Fruit fly (Drosophila melanogaster): ENCODE data around the gene CG7627.
A peak's percentile ranks its signal among the peaks of the same experiment; 100 is the strongest.

CG7627 gene

dm6 chr2L:8327272-8327555, 35.1 kb downstream of the CG7627 start, which contains the start of gene CG14275:
TSS of gene CG14275 (plus strand) at chr2L:8327456.
- no peak for TF ChIP-seq CG17801 (GFP tag; optimal IDR thresholded peaks at IDR 0.05; ENCODE audit: partially characterized antibody)

DNA sequence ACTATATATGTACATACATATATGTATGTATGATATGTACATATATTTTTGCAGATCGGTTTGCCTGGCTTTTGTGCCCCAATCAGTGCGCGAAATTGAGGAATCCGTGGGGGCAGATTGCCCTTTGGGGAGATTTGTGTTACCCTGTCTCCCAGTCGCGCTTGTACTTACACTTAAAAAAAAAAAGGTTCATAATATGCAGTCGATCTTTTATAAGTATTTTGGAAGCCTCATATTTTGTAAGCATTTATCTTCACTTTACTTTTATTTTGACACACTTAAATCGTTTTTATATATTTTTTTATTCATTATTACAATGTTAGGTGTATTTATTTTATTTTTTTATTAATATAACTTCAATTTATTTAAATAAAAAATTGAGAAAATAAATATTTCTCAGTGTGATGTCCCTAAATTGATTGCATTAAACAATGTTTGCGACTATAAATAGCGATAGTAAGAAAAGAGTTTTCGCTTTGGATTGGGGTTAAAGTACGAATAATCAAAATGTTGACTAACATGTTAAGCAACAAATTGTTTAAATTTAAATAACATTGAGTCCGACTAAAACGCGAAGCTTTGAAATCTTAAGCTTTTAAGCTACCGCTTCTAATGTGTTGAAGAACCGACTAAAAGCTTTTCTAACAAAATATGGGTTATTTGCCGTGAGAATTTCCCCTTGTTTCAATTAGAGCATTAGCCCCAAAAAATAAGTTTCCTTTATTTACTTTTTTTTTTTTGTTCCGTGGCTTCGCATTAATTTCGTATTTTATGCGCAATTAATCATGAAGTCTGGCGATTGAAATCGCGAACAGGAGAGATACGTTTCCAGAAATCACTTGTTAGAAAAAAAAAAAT, 35.6 kb downstream of the CG7627 start:
- no peak for TF ChIP-seq CG17801 (GFP tag; optimal IDR thresholded peaks at IDR 0.05; ENCODE audit: partially characterized antibody)

- no peak for TF ChIP-seq CG17801 (GFP tag; optimal IDR thresholded peaks at IDR 0.05; ENCODE audit: partially characterized antibody)
Measured at dm6 chr2L:8325150-8325549, 37.1 kb downstream of the CG7627 start, which contains the start of gene CG7781. TSS of gene CG7781 (minus strand) at chr2L:8325409.

DNA sequence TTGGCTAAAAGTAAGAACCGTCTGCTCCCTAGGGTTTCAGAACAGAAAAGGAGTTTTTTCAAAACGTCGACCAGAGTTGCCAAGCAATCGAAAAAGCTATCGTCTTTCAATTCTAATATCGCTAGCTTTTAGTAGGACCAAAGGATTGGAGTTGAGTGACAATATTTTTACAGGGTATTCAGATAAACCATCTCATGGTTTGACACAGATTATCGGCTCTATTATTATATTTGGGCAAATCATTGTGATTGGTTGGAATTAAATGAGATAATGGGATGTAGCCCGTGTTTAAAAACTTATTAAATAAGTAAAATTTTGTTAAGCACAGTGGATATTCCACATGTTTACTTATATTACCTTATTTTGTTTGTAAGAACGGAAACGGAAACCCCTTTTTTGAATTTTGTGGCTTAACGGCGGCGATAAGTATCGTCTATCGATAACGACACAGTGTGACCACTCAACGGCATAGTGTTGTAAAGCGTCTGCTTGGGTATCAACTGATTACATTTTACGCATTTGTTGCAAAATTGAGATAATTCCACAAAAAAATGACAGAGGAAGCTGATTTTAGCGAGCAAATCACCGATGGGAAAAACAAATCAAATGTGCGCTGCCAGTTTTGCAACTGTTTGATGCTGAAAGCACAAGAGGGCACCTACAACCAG, 42.3 kb downstream of the CG7627 start, which contains the start of the genes mtsh and strat:
TSS of gene mtsh (minus strand) at position 51 of the 668 bp plus-strand sequence.
TSS of gene strat (plus strand) at position 471 of the 668 bp plus-strand sequence.
- peak; percentile 69 for TF ChIP-seq CG17801 (GFP tag; optimal IDR thresholded peaks at IDR 0.05; ENCODE audit: partially characterized antibody)

dm6 chr2L:8311741-8312140, 50.5 kb downstream of the CG7627 start:
- no peak for TF ChIP-seq CG17801 (GFP tag; optimal IDR thresholded peaks at IDR 0.05; ENCODE audit: partially characterized antibody)

dm6 chr2L:8311091-8311490, 51.2 kb downstream of the CG7627 start, which contains the start of the genes CG7810 and CG7806:
TSS of gene CG7810 (minus strand) at chr2L:8311195.
TSS of gene CG7806 (plus strand) at chr2L:8311399.
- TF ChIP-seq CG17801 (GFP tag; optimal IDR thresholded peaks at IDR 0.05; ENCODE audit: partially characterized antibody), result peak; percentile 91

DNA sequence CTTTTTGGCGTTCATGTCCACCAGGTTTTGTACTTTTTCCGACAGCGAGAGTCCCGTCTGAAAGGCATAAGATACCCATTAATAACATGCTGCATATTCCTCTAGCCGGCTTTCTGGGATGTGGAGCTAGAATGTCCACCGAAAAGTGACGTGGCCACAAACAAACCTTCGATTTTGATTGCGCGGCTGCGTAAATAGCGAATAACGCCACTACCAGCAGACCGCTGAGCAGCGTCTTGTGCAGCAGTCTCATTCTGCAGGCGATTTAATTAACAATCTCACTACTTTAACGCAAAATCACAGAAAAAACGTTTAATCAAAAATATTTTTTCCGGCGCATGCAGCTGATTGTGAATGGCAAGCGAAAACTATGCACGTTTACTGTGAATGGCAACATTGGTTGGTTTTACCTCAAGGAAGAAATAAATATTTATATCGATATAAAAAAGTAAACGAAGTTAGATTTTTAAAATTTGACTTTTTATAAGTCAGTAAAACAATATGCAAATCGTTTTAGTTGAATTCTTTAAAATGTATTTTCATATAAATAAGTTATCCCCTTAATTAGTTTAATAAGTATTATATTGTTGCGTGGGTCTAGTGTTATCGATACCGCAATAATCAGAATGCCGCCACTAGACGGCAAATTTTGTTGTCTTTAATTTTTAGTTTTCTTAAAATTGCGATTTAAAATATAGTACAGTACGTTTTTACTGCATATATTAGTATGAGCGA, 54.3 kb downstream of the CG7627 start, which contains the start of the genes Ostgamma and Mettl14:
TSS of gene Ostgamma (minus strand) at position 376 of the 735 bp plus-strand sequence.
TSS of gene Mettl14 (plus strand) at position 611 of the 735 bp plus-strand sequence.
- TF ChIP-seq CG17801 (GFP tag; optimal IDR thresholded peaks at IDR 0.05; ENCODE audit: partially characterized antibody), result peak; percentile 24
